Worm (Caenorhabditis elegans): ENCODE results near the gene zipt-7.1.

DNA sequence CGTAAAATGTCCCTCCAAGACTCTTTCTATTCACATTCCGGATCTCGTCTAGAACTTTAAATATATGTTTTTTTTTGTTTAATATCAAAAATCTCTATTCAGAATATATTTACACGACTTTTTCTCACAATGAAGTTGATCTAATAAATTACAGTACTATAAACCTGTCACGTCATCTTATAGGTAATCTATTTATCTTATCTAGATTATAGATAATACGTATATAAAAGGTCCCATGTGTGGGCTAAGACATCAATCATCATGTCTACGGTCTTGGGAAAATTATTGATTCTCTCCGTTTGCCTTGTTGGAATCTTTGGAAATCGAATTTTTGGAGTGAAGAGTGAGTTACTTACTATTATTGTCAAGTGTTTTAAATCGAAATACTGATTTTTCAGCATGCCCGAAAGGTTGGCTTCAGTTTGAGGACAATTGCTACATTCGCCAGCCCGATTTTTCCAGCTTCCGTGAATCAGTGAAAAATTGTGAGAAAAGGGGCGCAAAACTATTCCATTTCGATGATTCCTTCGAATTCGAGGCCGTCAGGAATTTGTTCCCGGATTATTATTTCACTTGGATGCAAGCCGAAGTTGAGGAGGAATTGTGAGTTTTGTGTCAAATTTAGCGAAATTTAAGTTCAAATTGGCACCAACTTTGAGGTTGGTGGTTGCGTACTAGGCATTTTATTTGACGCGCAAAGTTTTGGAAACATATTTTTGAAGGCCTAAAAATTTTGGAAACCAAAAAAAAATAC is 11.1 kb downstream of the zipt-7.1 start, which contains the start of gene clec-196:
- TF ChIP-seq ztf-29 (GFP tag; IDR thresholded peaks at IDR 0.05) (no peak), T22C8.4 (GFP tag; IDR thresholded peaks at IDR 0.05) (no peak), ref-1 (GFP tag; conservative IDR thresholded peaks at IDR 0.05) (no peak), klf-2 (GFP tag; conservative IDR thresholded peaks at IDR 0.05) (no peak), flt-1 (GFP tag; IDR thresholded peaks at IDR 0.05) (no peak)
